Fruit fly (Drosophila melanogaster): ENCODE results near the gene CG9692.

The CG9692 gene

dm6 chr3L:16661167-16662109 is 43.3 kb upstream of the CG9692 start, which contains the start of gene Baldspot (continued):
- peak; percentile 72; the same call in 2 of the 3 replicates for TF ChIP-seq hb (GFP tag; IDR thresholded peaks at IDR 0.05; ENCODE audit: partially characterized antibody)
- peak; percentile 66 for TF ChIP-seq ftz-f1 (GFP tag; optimal IDR thresholded peaks at IDR 0.05)
- TF ChIP-seq CHES-1-like (GFP tag; optimal IDR thresholded peaks at IDR 0.05), result peak; percentile 50
- TF ChIP-seq crp (GFP tag; optimal IDR thresholded peaks at IDR 0.05), result peak in 1 of 2 experiments; percentile 16
- TF ChIP-seq bowl (GFP tag; IDR thresholded peaks at IDR 0.05), result no peak
- TF ChIP-seq CG12155 (GFP tag; optimal IDR thresholded peaks at IDR 0.05), result peak; percentile 94
- TF ChIP-seq Eip74EF (GFP tag; optimal IDR thresholded peaks at IDR 0.05), result peak in 1 of 2 experiments; percentile 48
- peak; percentile 26 for TF ChIP-seq Oli (tag; optimal IDR thresholded peaks at IDR 0.05)
- TF ChIP-seq Taf1 (GFP tag; IDR thresholded peaks at IDR 0.05), result no peak
- TF ChIP-seq en (GFP tag; optimal IDR thresholded peaks at IDR 0.05), result peak; percentile 69
- TF ChIP-seq CG10274 (GFP tag; optimal IDR thresholded peaks at IDR 0.05), result peak; percentile 73
- peak; percentile 84 for TF ChIP-seq CG7556 (GFP tag; optimal IDR thresholded peaks at IDR 0.05)
- peak; percentile 80 for TF ChIP-seq CG10147 (GFP tag; optimal IDR thresholded peaks at IDR 0.05)
- peak in 1 of 2 experiments; percentile 70 for TF ChIP-seq insv (GFP tag; optimal IDR thresholded peaks at IDR 0.05)
- no peak for TF ChIP-seq jing (GFP tag; optimal IDR thresholded peaks at IDR 0.05)
- TF ChIP-seq CG13296 (GFP tag; optimal IDR thresholded peaks at IDR 0.05), result peak; percentile 89
- TF ChIP-seq C15 (GFP tag; IDR thresholded peaks at IDR 0.05), result 0 out of 3 replicates have a peak, but pooled peaks have one; percentile 30
- peak; percentile 94 for TF ChIP-seq CG15514 (GFP tag; optimal IDR thresholded peaks at IDR 0.05)
- peak; percentile 72 for TF ChIP-seq CG18764 (GFP tag; optimal IDR thresholded peaks at IDR 0.05)
- TF ChIP-seq tin (GFP tag; optimal IDR thresholded peaks at IDR 0.05), result peak; percentile 75
- peak; percentile 63 for TF ChIP-seq knrl (GFP tag; IDR thresholded peaks at IDR 0.05; ENCODE audit: partially characterized antibody)
- TF ChIP-seq CG30431 (GFP tag; optimal IDR thresholded peaks at IDR 0.05), result peak; percentile 18
- TF ChIP-seq Gug (GFP tag; IDR thresholded peaks at IDR 0.05), result 0 out of 4 replicates have a peak, but pooled peaks have one; percentile 23
- TF ChIP-seq CG15269 (tag; optimal IDR thresholded peaks at IDR 0.05), result peak; percentile 42
- peak; percentile 89 for TF ChIP-seq CG10979 (tag; optimal IDR thresholded peaks at IDR 0.05)
- TF ChIP-seq Jarid2 (GFP tag; optimal IDR thresholded peaks at IDR 0.05), result peak; percentile 95
- no peak for TF ChIP-seq CG2202 (tag; optimal IDR thresholded peaks at IDR 0.05)
- TF ChIP-seq Xrp1 (GFP tag; IDR thresholded peaks at IDR 0.05), result peak; percentile 83
- TF ChIP-seq CG13123 (GFP tag; optimal IDR thresholded peaks at IDR 0.05), result no peak
- TF ChIP-seq CG42726 (GFP tag; IDR thresholded peaks at IDR 0.05; ENCODE audit: partially characterized antibody), result peak; percentile 74; the same call in 1 of the 2 replicates
- TF ChIP-seq slou (GFP tag; optimal IDR thresholded peaks at IDR 0.05), result no peak
- TF ChIP-seq CG6689 (GFP tag; IDR thresholded peaks at IDR 0.05), result peak; percentile 69
- TF ChIP-seq prd (optimal IDR thresholded peaks at IDR 0.05), result no peak
- peak; percentile 81 for TF ChIP-seq prd (GFP tag; IDR thresholded peaks at IDR 0.05)
- no peak for TF ChIP-seq tup (GFP tag; optimal IDR thresholded peaks at IDR 0.05)
- peak; percentile 67 for TF ChIP-seq CG9932 (GFP tag; IDR thresholded peaks at IDR 0.05)
- peak; percentile 48 for TF ChIP-seq ash1 (GFP tag; optimal IDR thresholded peaks at IDR 0.05)
- 0 out of 3 replicates have a peak, but pooled peaks have one; percentile 45 for TF ChIP-seq ken (GFP tag; IDR thresholded peaks at IDR 0.05)
- TF ChIP-seq sqz (GFP tag; optimal IDR thresholded peaks at IDR 0.05), result peak; percentile 56
- TF ChIP-seq gsb (GFP tag; IDR thresholded peaks at IDR 0.05), result peak; percentile 48; the same call in 1 of the 2 replicates
- TF ChIP-seq BEAF-32 (GFP tag; optimal IDR thresholded peaks at IDR 0.05), result peak; percentile 68
- peak; percentile 73 for TF ChIP-seq CG32767 (GFP tag; IDR thresholded peaks at IDR 0.05)
- peak; percentile 79 for TF ChIP-seq Ets97D (GFP tag; optimal IDR thresholded peaks at IDR 0.05)
- peak; percentile 41 for TF ChIP-seq fd102C (GFP tag; optimal IDR thresholded peaks at IDR 0.05)
- TF ChIP-seq CG17802 (tag; optimal IDR thresholded peaks at IDR 0.05), result peak; percentile 60
- TF ChIP-seq tx (GFP tag; optimal IDR thresholded peaks at IDR 0.05), result no peak
- peak; percentile 10; the same call in 1 of the 3 replicates for TF ChIP-seq otp (GFP tag; IDR thresholded peaks at IDR 0.05)

All from whole organism, embryonic.